Fruit fly (Drosophila melanogaster) Kc167 (cell line): ENCODE data around the gene CG3529.

Experiments
- Sin3A ChIP-seq: fragments of >200 bp; optimal IDR thresholded peaks from 2 replicates; lab custom pipeline; 2018; ENCODE audit warnings: missing external identifiers
- h ChIP-seq: fragments of >200 bp; optimal IDR thresholded peaks from 3 replicates; lab custom pipeline; 2018; ENCODE audit warnings: missing external identifiers
- psq ChIP-seq: fragments of >200 bp; optimal IDR thresholded peaks from 2 replicates; lab custom pipeline; 2017; ENCODE audit warnings: missing external identifiers
- ttk ChIP-seq: sonication (Bioruptor generic); optimal IDR thresholded peaks from 2 replicates; lab custom pipeline; 2017; ENCODE audit warnings: missing external identifiers

- TF ChIP-seq psq (lab: Kevin White, UChicago) (no peak), ttk (lab: Kevin White, UChicago) (no peak), h (lab: Kevin White, UChicago) (no peak), Sin3A (no peak)
These were observed 44.7 kb downstream of the CG3529 start for dm6 chr3L:9491331-9491730.
